Fruit fly (Drosophila melanogaster) Kc167 (cell line): ENCODE data around the gene CG14958.

ENCODE experiments used
- Myc ChIP-seq: fragments of >200 bp; optimal IDR thresholded peaks from 2 replicates; lab custom pipeline; 2017; ENCODE audit warnings: missing external identifiers
- Sin3A ChIP-seq: fragments of >200 bp; optimal IDR thresholded peaks from 2 replicates; lab custom pipeline; 2018; ENCODE audit warnings: missing external identifiers
- h ChIP-seq: fragments of >200 bp; optimal IDR thresholded peaks from 3 replicates; lab custom pipeline; 2018; ENCODE audit warnings: missing external identifiers
- insv ChIP-seq: fragments of >200 bp; optimal IDR thresholded peaks from 3 replicates; lab custom pipeline; 2018; ENCODE audit warnings: missing external identifiers
- psq ChIP-seq: fragments of >200 bp; optimal IDR thresholded peaks from 2 replicates; lab custom pipeline; 2017; ENCODE audit warnings: missing external identifiers
- ttk ChIP-seq: sonication (Bioruptor generic); optimal IDR thresholded peaks from 2 replicates; lab custom pipeline; 2017; ENCODE audit warnings: missing external identifiers

The CG14958 gene

DNA sequence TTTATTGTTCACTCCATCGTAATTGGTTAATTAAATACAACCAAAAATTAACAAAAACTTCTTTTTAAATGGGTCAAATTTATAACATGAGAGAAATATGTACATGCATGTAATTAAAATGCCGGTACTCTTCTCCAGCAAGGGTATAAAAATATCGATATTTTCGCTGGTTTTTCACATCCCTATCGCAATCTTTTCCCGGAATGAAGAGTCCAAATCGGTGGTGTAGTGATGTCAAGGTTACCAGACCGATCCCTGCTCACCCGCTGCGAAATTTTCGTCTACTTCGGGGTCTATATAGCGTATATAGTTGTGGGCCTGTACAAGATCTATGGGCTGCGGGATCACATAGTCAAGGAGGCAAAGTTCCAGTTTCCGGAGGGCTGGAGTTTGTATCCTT lies 27.8 kb upstream of the CG14958 start, which contains the start of gene rasp:
TSS of gene rasp (plus strand) at position 213 of the 400 bp plus-strand sequence.
- TF ChIP-seq h (lab: Kevin White, UChicago) (no peak), Sin3A (lab: Kevin White, UChicago) (no peak), Myc (lab: Kevin White, UChicago) (no peak), insv (lab: Kevin White, UChicago) (no peak), psq (lab: Kevin White, UChicago) (no peak), ttk (lab: Kevin White, UChicago) (no peak)

DNA sequence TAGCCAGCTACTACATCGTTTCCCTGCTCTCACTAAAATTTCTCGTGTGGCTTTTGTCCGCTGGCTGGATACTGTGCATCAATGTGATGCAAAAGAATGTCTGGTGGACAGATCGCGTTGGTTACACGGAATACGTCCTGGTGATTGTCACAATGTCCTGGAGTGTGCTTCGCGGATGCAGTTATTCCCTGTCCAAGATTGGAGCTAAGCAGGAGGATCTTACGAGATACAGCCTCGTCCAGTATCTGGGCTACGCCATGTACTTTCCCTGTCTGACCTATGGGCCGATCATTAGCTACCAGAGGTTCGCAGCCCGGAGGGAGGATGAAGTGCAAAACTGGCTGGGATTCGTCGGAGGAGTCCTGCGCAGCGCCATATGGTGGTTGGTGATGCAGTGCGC lies 27.2 kb upstream of the CG14958 start:
- TF ChIP-seq ttk (lab: Kevin White, UChicago) = peak; percentile 95
- no peak for TF ChIP-seq psq (lab: Kevin White, UChicago)
- TF ChIP-seq insv (lab: Kevin White, UChicago) = no peak

DNA sequence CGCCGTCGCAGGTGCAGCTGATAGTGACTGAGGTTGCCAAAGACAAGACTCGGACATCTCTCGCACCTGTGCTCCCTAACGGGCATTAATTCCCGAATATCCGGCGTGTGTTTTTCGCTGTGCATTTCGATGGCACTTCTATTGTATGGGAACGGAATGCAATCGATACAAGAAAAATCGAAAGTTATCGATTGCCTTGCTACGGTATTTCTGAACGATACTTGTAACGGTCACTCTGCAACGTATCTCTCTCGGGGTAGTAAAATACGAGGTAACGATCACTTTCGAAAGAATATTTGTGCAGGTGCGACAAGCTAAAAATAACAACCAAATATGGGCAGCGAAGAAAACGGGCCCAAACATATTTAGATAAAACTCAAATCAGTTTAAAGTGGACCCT lies 24.8 kb upstream of the CG14958 start, which contains the start of gene CG32280:
TSS of gene CG32280 (plus strand) at position 231 of the 400 bp plus-strand sequence.
- no peak for TF ChIP-seq psq (lab: Kevin White, UChicago)
- TF ChIP-seq ttk (lab: Kevin White, UChicago) = no peak
- TF ChIP-seq insv (lab: Kevin White, UChicago) = no peak
- no peak for TF ChIP-seq Sin3A (lab: Kevin White, UChicago)
- no peak for TF ChIP-seq Myc (lab: Kevin White, UChicago)
- no peak for TF ChIP-seq h (lab: Kevin White, UChicago)

DNA sequence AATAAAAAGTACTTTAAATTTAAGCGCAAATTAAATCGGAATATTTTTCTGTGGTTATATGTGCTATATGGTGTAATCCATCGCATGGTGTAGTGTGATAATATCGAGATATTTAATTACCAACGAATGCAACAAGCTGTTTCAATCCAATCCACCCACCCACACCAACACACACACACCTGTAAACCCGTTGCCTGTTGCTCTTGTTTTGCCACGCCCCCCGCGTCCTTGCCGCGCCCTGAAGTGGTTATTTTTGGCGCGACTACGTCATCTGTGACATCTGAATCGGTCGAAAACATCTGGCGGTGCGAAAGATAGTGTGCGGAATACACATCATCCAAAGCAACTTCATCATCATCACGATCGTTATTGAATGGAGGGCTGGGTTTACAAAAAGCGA lies 24.4 kb upstream of the CG14958 start:
- TF ChIP-seq h (lab: Kevin White, UChicago) (no peak), psq (lab: Kevin White, UChicago) (no peak), ttk (lab: Kevin White, UChicago) (no peak), insv (lab: Kevin White, UChicago) (no peak), Myc (lab: Kevin White, UChicago) (no peak), Sin3A (lab: Kevin White, UChicago) (no peak)

DNA sequence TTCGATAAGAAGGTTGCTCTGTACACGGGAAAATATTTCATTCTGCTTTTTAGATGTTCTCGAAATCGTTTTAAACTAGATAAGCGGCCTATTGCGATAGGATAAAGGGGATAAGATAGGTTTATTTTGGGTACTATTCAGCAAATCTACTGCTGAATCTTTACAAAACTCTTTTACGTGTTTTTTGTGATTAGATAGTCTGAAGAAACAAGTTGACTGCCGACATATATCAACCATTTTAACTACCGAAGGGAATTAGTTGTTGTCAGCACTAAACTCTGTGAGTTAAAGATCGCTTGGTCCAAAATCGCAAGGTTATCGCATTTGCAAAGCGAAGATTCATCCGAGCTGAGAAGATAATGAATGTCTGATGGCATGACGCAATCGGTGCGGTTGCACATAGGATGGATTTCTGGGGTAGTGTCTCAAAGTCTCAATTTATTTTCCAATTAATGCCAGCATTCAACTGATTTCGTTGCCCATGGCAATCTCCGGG lies 23.5 kb upstream of the CG14958 start, which contains the start of gene Asciz:
TSS of gene Asciz (minus strand) at position 51 of the 496 bp plus-strand sequence.
- no peak for TF ChIP-seq h (lab: Kevin White, UChicago)
- TF ChIP-seq psq (lab: Kevin White, UChicago) = no peak
- no peak for TF ChIP-seq Sin3A (lab: Kevin White, UChicago)
- no peak for TF ChIP-seq Myc (lab: Kevin White, UChicago)
- TF ChIP-seq insv (lab: Kevin White, UChicago) = no peak
- TF ChIP-seq ttk (lab: Kevin White, UChicago) = no peak

DNA sequence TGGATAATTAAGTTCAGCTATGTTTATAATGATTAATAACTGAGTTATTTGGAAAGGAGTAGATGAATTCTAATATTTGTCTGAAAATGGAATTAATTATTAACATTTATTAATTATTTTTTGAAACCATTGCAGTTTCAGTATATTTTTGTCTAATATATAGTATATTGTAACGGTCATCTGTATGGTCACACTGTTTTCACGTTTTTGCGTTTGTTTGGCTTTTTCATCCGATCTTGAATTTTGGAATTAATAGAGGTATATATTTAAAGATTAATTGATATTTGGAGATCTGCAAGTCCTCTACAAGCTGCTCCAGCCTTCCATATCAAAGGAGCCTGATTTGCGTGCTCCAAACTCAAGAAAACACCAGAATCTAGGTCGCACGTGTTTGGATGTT lies 20.7 kb upstream of the CG14958 start, which contains the start of the genes CG32278 and CG32281:
TSS of gene CG32278 (plus strand) at position 180 of the 400 bp plus-strand sequence.
TSS of gene CG32281 (plus strand) at position 269 of the 400 bp plus-strand sequence.
- no peak for TF ChIP-seq Myc (lab: Kevin White, UChicago)
- no peak for TF ChIP-seq ttk (lab: Kevin White, UChicago)
- TF ChIP-seq psq (lab: Kevin White, UChicago) = no peak
- TF ChIP-seq insv (lab: Kevin White, UChicago) = no peak
- no peak for TF ChIP-seq h (lab: Kevin White, UChicago)

DNA sequence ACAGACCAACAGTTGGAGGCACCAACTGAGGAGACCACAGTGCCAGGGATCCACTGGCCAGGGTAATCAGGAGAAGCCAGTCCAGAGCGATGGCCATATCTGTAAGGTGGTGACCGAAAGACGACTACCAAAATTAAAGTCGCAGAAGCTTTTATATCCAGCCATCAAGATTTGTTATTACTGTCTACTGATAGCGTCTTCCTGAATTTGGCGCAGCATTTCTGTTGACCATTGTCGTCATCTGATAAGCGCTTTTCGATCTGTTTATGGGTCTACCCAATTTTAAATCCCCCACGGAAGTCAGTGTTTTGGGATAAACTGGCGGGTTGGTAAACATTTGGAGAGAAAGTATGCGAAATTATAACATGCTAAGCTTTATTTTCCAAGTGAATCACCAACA lies 17.3 kb upstream of the CG14958 start, which contains the start of gene CG14963:
TSS of gene CG14963 (minus strand) at position 101 of the 400 bp plus-strand sequence.
- TF ChIP-seq psq (lab: Kevin White, UChicago) (no peak), insv (lab: Kevin White, UChicago) (no peak), h (lab: Kevin White, UChicago) (no peak), ttk (lab: Kevin White, UChicago) (no peak), Sin3A (lab: Kevin White, UChicago) (no peak), Myc (lab: Kevin White, UChicago) (no peak)

DNA sequence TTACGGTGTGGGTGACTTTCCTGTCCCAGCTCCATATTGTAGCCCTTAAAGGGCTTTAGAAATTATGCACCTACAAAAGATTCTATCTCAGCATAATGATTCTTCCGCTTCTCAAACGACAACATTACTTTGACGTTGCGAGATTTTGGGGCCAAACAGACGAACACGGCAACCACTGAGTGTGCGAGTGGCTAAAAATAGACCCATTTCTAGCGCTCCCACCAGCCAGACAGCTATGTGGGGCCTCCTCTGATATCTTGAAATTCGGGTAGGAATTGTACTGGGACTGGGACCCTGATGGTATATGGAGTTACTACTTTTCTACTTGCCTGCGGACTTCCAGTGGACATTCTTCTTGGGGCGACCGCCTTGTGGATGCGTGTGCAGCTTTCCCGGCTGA lies 11.9 kb upstream of the CG14958 start:
- TF ChIP-seq h (lab: Kevin White, UChicago) = no peak
- no peak for TF ChIP-seq ttk (lab: Kevin White, UChicago)
- TF ChIP-seq Sin3A (lab: Kevin White, UChicago) = no peak
- no peak for TF ChIP-seq psq (lab: Kevin White, UChicago)
- TF ChIP-seq insv (lab: Kevin White, UChicago) = no peak
- no peak for TF ChIP-seq Myc (lab: Kevin White, UChicago)

DNA sequence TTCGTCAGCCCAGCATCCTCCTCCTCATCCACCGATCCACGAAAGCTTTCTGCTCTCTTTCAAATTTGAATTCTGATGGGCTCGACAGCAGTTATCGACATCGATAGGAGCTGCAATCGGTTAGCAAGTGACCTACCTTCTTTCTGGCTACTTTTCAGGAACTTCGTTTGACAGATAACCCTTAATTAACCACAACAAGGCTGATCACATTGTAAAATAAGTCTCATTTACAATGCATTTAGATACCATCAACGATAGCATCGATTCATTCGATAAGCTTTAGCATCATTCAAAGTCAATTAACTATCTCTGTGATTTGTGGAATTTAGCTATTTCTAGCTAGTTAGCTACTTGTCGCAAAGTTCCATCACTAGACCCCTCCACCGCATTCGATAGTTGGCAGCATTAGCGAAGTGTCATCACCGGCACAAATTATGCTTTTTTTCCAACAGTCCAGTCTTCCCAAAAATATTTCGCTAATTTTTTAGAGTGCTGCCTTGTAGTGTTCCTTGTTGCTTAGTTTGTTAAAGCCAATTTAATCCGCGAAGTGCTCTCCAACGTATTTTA lies 11.2 kb upstream of the CG14958 start, which contains the start of the genes MnM and Girdin:
TSS of gene MnM (minus strand) at position 51 of the 567 bp plus-strand sequence.
TSS of gene Girdin (plus strand) at position 401 of the 567 bp plus-strand sequence.
- TF ChIP-seq insv (lab: Kevin White, UChicago) (no peak), psq (lab: Kevin White, UChicago) (no peak), ttk (lab: Kevin White, UChicago) (no peak), Myc (lab: Kevin White, UChicago) (no peak), h (lab: Kevin White, UChicago) (no peak), Sin3A (lab: Kevin White, UChicago) (no peak)

DNA sequence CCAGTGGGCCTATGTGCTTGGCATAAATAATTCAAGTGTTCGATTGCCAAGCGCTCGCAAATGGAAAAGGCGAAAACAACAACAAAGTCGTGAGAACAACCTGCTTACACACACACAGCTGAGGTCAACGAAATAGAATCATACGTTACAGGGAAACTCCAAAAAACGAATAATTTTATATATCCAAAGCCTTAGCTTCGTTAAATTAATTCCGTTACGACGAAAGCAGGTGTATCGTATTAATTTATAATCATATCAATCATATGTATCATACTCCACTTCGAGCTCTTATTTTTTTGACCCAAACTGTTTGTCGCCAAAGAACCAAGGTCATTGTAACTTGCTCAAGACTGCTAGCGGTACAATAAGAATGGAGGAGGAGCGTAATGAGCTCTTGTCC lies 10.3 kb upstream of the CG14958 start:
- TF ChIP-seq Sin3A (lab: Kevin White, UChicago) = no peak
- TF ChIP-seq h (lab: Kevin White, UChicago) = no peak
- TF ChIP-seq ttk (lab: Kevin White, UChicago) = no peak
- no peak for TF ChIP-seq psq (lab: Kevin White, UChicago)
- no peak for TF ChIP-seq insv (lab: Kevin White, UChicago)
- no peak for TF ChIP-seq Myc (lab: Kevin White, UChicago)

DNA sequence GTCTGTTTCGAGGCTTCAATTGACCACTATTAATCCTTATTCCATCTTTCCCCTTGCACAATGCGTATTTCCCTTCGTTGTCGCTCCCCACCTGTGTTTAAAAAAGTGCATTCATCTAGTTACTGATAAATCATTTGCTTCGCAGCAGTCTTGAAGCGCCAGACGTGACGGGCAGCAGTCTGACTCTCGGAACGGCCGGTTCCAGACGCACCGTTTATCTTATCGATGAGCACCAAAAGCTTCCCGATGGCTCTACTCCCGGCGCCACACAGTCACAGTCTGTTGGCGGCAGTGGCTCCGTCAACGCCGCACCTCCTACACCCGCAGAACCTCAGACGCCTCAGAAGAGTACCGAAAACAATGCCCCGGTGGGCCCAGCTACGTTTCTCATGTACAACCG lies 5.7 kb upstream of the CG14958 start, which contains the start of gene CG42494:
TSS of gene CG42494 (plus strand) at position 301 of the 400 bp plus-strand sequence.
- TF ChIP-seq psq (lab: Kevin White, UChicago) (no peak), insv (lab: Kevin White, UChicago) (no peak), Myc (lab: Kevin White, UChicago) (no peak), ttk (lab: Kevin White, UChicago) (no peak)
